Worm (Caenorhabditis elegans) whole organism, L1 larva: ENCODE measurements around the gene K05F6.8.

Source experiments
- C04F5.9 ChIP-seq: sonication (generic microtip); optimal IDR thresholded peaks from 2 replicates; lab custom pipeline; 2016; ENCODE audit warnings: missing genetic modification characterization, missing compliant biosample characterization
- F16B12.6 ChIP-seq: fragments of 150-350 bp; optimal IDR thresholded peaks from 2 replicates; lab custom pipeline; 2014; ENCODE audit warnings: missing biosample characterization, missing genetic modification characterization
- alr-1 ChIP-seq: fragments of 200-800 bp; sonication (Bioruptor generic); optimal IDR thresholded peaks from 2 replicates; lab custom pipeline; 2018; ENCODE audit warnings: borderline replicate concordance, mild to moderate bottlenecking, missing genetic modification characterization, missing compliant biosample characterization
- blmp-1 ChIP-seq: fragments of 150-350 bp; optimal IDR thresholded peaks from 2 replicates; lab custom pipeline; 2014; ENCODE audit warnings: missing biosample characterization, missing genetic modification characterization
- ceh-63 ChIP-seq: fragments of 200-800 bp; sonication (Bioruptor generic); optimal IDR thresholded peaks from 2 replicates; lab custom pipeline; 2018; ENCODE audit warnings: mild to moderate bottlenecking, missing genetic modification characterization, missing compliant biosample characterization
- ces-1 ChIP-seq: fragments of 150-350 bp; optimal IDR thresholded peaks from 2 replicates; lab custom pipeline; 2014; ENCODE audit warnings: missing biosample characterization, missing genetic modification reagents, missing genetic modification characterization
- dpl-1 ChIP-seq, 3 experiments: fragments of 150-350 bp in 2 of 3; sonication (generic microtip) in 1 of 3; optimal IDR thresholded peaks; 2 replicates each; lab custom pipeline; 2014 to 2017; ENCODE audit warnings: missing biosample characterization in 3 of 3, missing genetic modification characterization in 3 of 3, missing genetic modification reagents in 3 of 3
- dsc-1 ChIP-seq: sonication (generic microtip); optimal IDR thresholded peaks from 2 replicates; lab custom pipeline; 2016; ENCODE audit warnings: mild to moderate bottlenecking, missing genetic modification characterization, missing compliant biosample characterization
- efl-1 ChIP-seq, 4 experiments: fragments of 150-350 bp; optimal IDR thresholded peaks in 3 of 4; peaks in 1 of 4; 1 replicate in 1 of 4; 2 replicates in 3 of 4; lab custom pipeline; 2014; ENCODE audit warnings: missing biosample characterization in 2 of 4, missing genetic modification characterization in 2 of 4, missing genetic modification reagents in 2 of 4
- efl-3 ChIP-seq: fragments of 200-800 bp; sonication (Bioruptor generic); optimal IDR thresholded peaks from 2 replicates; lab custom pipeline; 2018; ENCODE audit warnings: mild to moderate bottlenecking, missing genetic modification characterization, missing compliant biosample characterization
- elt-2 ChIP-seq: sonication (generic microtip); optimal IDR thresholded peaks from 2 replicates; lab custom pipeline; 2016; ENCODE audit warnings: missing genetic modification characterization, mild to moderate bottlenecking, inconsistent platforms, missing compliant biosample characterization, missing genetic modification reagents
- elt-3 ChIP-seq, 6 experiments: fragments of 150-350 bp in 1 of 6; sonication (generic microtip); optimal IDR thresholded peaks; 2 replicates each; lab custom pipeline; 2017 to 2018; ENCODE audit warnings: missing biosample characterization in 6 of 6, missing genetic modification characterization in 6 of 6, inconsistent platforms in 1 of 6
- fkh-10 ChIP-seq: sonication (generic microtip); optimal IDR thresholded peaks from 2 replicates; lab custom pipeline; 2017; ENCODE audit warnings: missing biosample characterization, missing genetic modification reagents, missing genetic modification characterization
- fos-1 ChIP-seq: fragments of 150-350 bp; optimal IDR thresholded peaks from 2 replicates; lab custom pipeline; 2014; ENCODE audit warnings: missing biosample characterization, missing genetic modification characterization
- hlh-17 ChIP-seq: fragments of 200-800 bp; sonication (Bioruptor generic); optimal IDR thresholded peaks from 2 replicates; lab custom pipeline; 2018; ENCODE audit warnings: missing genetic modification characterization, mild to moderate bottlenecking, missing compliant biosample characterization, moderate library complexity, borderline replicate concordance
- hpl-2 ChIP-seq: fragments of 150-350 bp; optimal IDR thresholded peaks from 2 replicates; lab custom pipeline; 2014; ENCODE audit warnings: missing biosample characterization, missing genetic modification reagents, missing genetic modification characterization
- irx-1 ChIP-seq: sonication (generic microtip); optimal IDR thresholded peaks from 2 replicates; lab custom pipeline; 2016; ENCODE audit warnings: missing genetic modification characterization, missing compliant biosample characterization
- isw-1 ChIP-seq: fragments of 200-800 bp; sonication (Bioruptor generic); IDR thresholded peaks from 2 replicates; pipeline ENCODE4 v1.3.6; 2022; ENCODE audit warnings: missing genetic modification characterization, missing compliant biosample characterization
- lin-14 ChIP-seq: fragments of 200-800 bp; sonication (Bioruptor generic); optimal IDR thresholded peaks from 2 replicates; lab custom pipeline; 2018; ENCODE audit warnings: mild to moderate bottlenecking, missing genetic modification characterization, moderate library complexity, missing compliant biosample characterization
- mef-2 ChIP-seq: fragments of 150-350 bp; optimal IDR thresholded peaks from 2 replicates; lab custom pipeline; 2014; ENCODE audit warnings: missing biosample characterization, missing genetic modification characterization
- nhr-11 ChIP-seq: fragments of 150-350 bp; optimal IDR thresholded peaks from 2 replicates; lab custom pipeline; 2014; ENCODE audit warnings: missing biosample characterization, missing genetic modification characterization
- nhr-12 ChIP-seq: sonication (generic microtip); optimal IDR thresholded peaks from 2 replicates; lab custom pipeline; 2017; ENCODE audit warnings: missing biosample characterization, missing genetic modification characterization
- nhr-19 ChIP-seq: fragments of 200-800 bp; sonication (Bioruptor generic); conservative IDR thresholded peaks from 2 replicates; pipeline ENCODE4 v1.3.6; 2022; ENCODE audit warnings: missing genetic modification characterization, missing compliant biosample characterization
- nhr-20 ChIP-seq: sonication (generic microtip); optimal IDR thresholded peaks from 2 replicates; lab custom pipeline; 2016; ENCODE audit warnings: mild to moderate bottlenecking, missing genetic modification characterization, missing compliant biosample characterization
- nhr-237 ChIP-seq: fragments of 150-350 bp; optimal IDR thresholded peaks from 2 replicates; lab custom pipeline; 2014; ENCODE audit warnings: missing biosample characterization, missing genetic modification characterization
- nhr-47 ChIP-seq: sonication (generic microtip); optimal IDR thresholded peaks from 2 replicates; lab custom pipeline; 2016; ENCODE audit warnings: mild to moderate bottlenecking, missing genetic modification characterization, moderate library complexity, missing compliant biosample characterization
- pag-3 ChIP-seq: sonication (generic microtip); optimal IDR thresholded peaks from 2 replicates; lab custom pipeline; 2017; ENCODE audit warnings: missing genetic modification characterization, mild to moderate bottlenecking, missing compliant biosample characterization, antibody characterized with exemption, borderline replicate concordance; ENCODE audit not compliant: insufficient read depth
- pax-3 ChIP-seq: fragments of 200-800 bp; sonication (Bioruptor generic); optimal IDR thresholded peaks from 2 replicates; lab custom pipeline; 2018; ENCODE audit warnings: mild to moderate bottlenecking, missing genetic modification characterization, moderate library complexity, missing compliant biosample characterization
- snu-23 ChIP-seq: sonication (generic microtip); optimal IDR thresholded peaks from 2 replicates; lab custom pipeline; 2016; ENCODE audit warnings: missing genetic modification characterization, missing compliant biosample characterization
- sox-4 ChIP-seq: sonication (generic microtip); optimal IDR thresholded peaks from 2 replicates; lab custom pipeline; 2016; ENCODE audit warnings: missing genetic modification characterization, missing compliant biosample characterization
- swsn-7 ChIP-seq: sonication (generic microtip); optimal IDR thresholded peaks from 2 replicates; lab custom pipeline; 2016; ENCODE audit warnings: missing genetic modification characterization, missing compliant biosample characterization
- tlp-1 ChIP-seq: fragments of 150-350 bp; optimal IDR thresholded peaks from 2 replicates; lab custom pipeline; 2014; ENCODE audit warnings: missing biosample characterization, missing genetic modification characterization
- unc-130 ChIP-seq: fragments of 150-350 bp; optimal IDR thresholded peaks from 2 replicates; lab custom pipeline; 2017; ENCODE audit warnings: missing biosample characterization, missing genetic modification characterization, inconsistent platforms
- unc-30 ChIP-seq: sonication (generic microtip); optimal IDR thresholded peaks from 2 replicates; lab custom pipeline; 2017; ENCODE audit warnings: missing biosample characterization, missing genetic modification characterization
- unc-62 ChIP-seq: fragments of 150-350 bp; optimal IDR thresholded peaks from 2 replicates; lab custom pipeline; 2014; ENCODE audit warnings: missing biosample characterization, missing genetic modification reagents, missing genetic modification characterization
- unc-98 ChIP-seq: fragments of 200-800 bp; sonication (Bioruptor generic); IDR thresholded peaks from 2 replicates; pipeline ENCODE4 v1.3.6; 2022; ENCODE audit warnings: missing genetic modification characterization, missing compliant biosample characterization
- vab-15 ChIP-seq: sonication (generic microtip); optimal IDR thresholded peaks from 2 replicates; lab custom pipeline; 2017; ENCODE audit warnings: missing genotype, mild to moderate bottlenecking, missing genetic modification characterization, missing compliant biosample characterization
- zip-4 ChIP-seq: fragments of 200-800 bp; sonication (Bioruptor generic); optimal IDR thresholded peaks from 2 replicates; lab custom pipeline; 2018; ENCODE audit warnings: mild to moderate bottlenecking, missing genetic modification characterization, moderate library complexity, missing compliant biosample characterization

The K05F6.8 gene

ce11 chrII:1567646-1568045 lies at the start of gene K05F6.8:
Gene K05F6.8 (minus strand): TSS chrII:1567746.
- no peak for TF ChIP-seq C04F5.9
- no peak for TF ChIP-seq unc-30 (tag; lab: Kevin White, UChicago)
- no peak for TF ChIP-seq nhr-19 (GFP tag; lab: Robert Waterston, UW)
- no peak for TF ChIP-seq fkh-10 (GFP tag; lab: Kevin White, UChicago)
- no peak for TF ChIP-seq blmp-1 (tag; lab: Kevin White, UChicago)
- no peak for TF ChIP-seq nhr-12 (tag; lab: Kevin White, UChicago)
- no peak for TF ChIP-seq tlp-1 (tag; lab: Kevin White, UChicago)
- no peak for TF ChIP-seq elt-3 (tag; optimal IDR thresholded peaks at IDR 0.05; lab: Kevin White, UChicago)
- TF ChIP-seq hpl-2 (GFP tag; lab: Kevin White, UChicago) = no peak
- TF ChIP-seq mef-2 (tag; lab: Kevin White, UChicago) = no peak

- TF ChIP-seq fkh-10 (GFP tag; lab: Kevin White, UChicago) (no peak), pax-3 (tag; lab: Kevin White, UChicago) (no peak), zip-4 (GFP tag; lab: Kevin White, UChicago) (no peak), pag-3 (tag; lab: Kevin White, UChicago) (no peak), swsn-7 (tag; lab: Kevin White, UChicago) (no peak), efl-1 (optimal IDR thresholded peaks at IDR 0.05; lab: Kevin White, UChicago) (no peak), efl-1 (GFP tag; optimal IDR thresholded peaks at IDR 0.05 in 1 of 2; lab: Kevin White, UChicago) (no peak), unc-98 (GFP tag; lab: Robert Waterston, UW) (no peak), nhr-11 (tag; lab: Kevin White, UChicago) (no peak), sox-4 (tag; lab: Kevin White, UChicago) (no peak), ces-1 (no peak), nhr-20 (tag; lab: Kevin White, UChicago) (no peak), lin-14 (GFP tag; lab: Kevin White, UChicago) (no peak), nhr-12 (tag; lab: Kevin White, UChicago) (no peak), unc-62 (no peak), efl-3 (GFP tag; lab: Kevin White, UChicago) (no peak), dsc-1 (tag; lab: Kevin White, UChicago) (no peak), nhr-47 (tag; lab: Kevin White, UChicago) (no peak), dpl-1 (GFP tag; optimal IDR thresholded peaks at IDR 0.05; lab: Kevin White, UChicago) (no peak), nhr-237 (tag; lab: Kevin White, UChicago) (no peak)
- TF ChIP-seq, all 84 proteins: peak for 0
Observed at ce11 chrII:1616382-1616781, 48.8 kb upstream of the K05F6.8 start, which contains the start of gene fbxa-165. Gene fbxa-165 (minus strand): TSS chrII:1616482.

ce11 chrII:1613972-1614371 lies 46.4 kb upstream of the K05F6.8 start, which contains the start of gene fbxa-164:
Gene fbxa-164 (minus strand): TSS chrII:1614072.
- TF ChIP-seq elt-2 (tag; lab: Kevin White, UChicago) = no peak
- TF ChIP-seq isw-1 (GFP tag; lab: Robert Waterston, UW) = no peak
- TF ChIP-seq nhr-19 (GFP tag; lab: Robert Waterston, UW) = no peak
- no peak for TF ChIP-seq alr-1 (tag; lab: Kevin White, UChicago)
- no peak for TF ChIP-seq unc-130
- no peak for TF ChIP-seq ceh-63 (GFP tag; lab: Kevin White, UChicago)
- no peak for TF ChIP-seq nhr-237 (tag; lab: Kevin White, UChicago)
- TF ChIP-seq lin-14 (GFP tag; lab: Kevin White, UChicago) = no peak
- TF ChIP-seq snu-23 (GFP tag; lab: Kevin White, UChicago) = no peak
- TF ChIP-seq F16B12.6 (tag; lab: Kevin White, UChicago) = no peak
- TF ChIP-seq vab-15 = no peak
- TF ChIP-seq irx-1 (tag; lab: Kevin White, UChicago) = no peak
- TF ChIP-seq unc-62 = no peak
- TF ChIP-seq efl-3 (GFP tag; lab: Kevin White, UChicago) = no peak
- TF ChIP-seq hlh-17 = no peak
- TF ChIP-seq mef-2 (tag; lab: Kevin White, UChicago) = no peak
- TF ChIP-seq fos-1 (tag; lab: Kevin White, UChicago) = no peak
